Worm (Caenorhabditis elegans) whole organism, late embryonic: Measurements from ENCODE around the gene srw-134.

Experiments used
- ahr-1 ChIP-seq: sonication (generic microtip); optimal IDR thresholded peaks from 2 replicates; lab custom pipeline; 2016; ENCODE audit warnings: missing genetic modification characterization, missing compliant biosample characterization
- ama-1 ChIP-seq: fragments of 150-350 bp; optimal IDR thresholded peaks from 2 replicates; lab custom pipeline; 2014
- ceh-14 ChIP-seq: sonication (generic microtip); optimal IDR thresholded peaks from 2 replicates; lab custom pipeline; 2016; ENCODE audit warnings: missing genotype, missing genetic modification characterization, missing compliant biosample characterization
- dmd-4 ChIP-seq: sonication (generic microtip); optimal IDR thresholded peaks from 2 replicates; lab custom pipeline; 2016; ENCODE audit warnings: borderline replicate concordance, missing genetic modification characterization, missing compliant biosample characterization
- elt-4 ChIP-seq: sonication (generic microtip); optimal IDR thresholded peaks from 2 replicates; lab custom pipeline; 2016; ENCODE audit warnings: missing genetic modification characterization, missing compliant biosample characterization
- ets-4 ChIP-seq: sonication (generic microtip); optimal IDR thresholded peaks from 2 replicates; lab custom pipeline; 2016; ENCODE audit warnings: missing genetic modification characterization, missing compliant biosample characterization
- fkh-10 ChIP-seq: fragments of 150-350 bp; optimal IDR thresholded peaks from 2 replicates; lab custom pipeline; 2014; ENCODE audit warnings: missing biosample characterization, missing genetic modification reagents, missing genetic modification characterization
- gmeb-2 ChIP-seq: sonication (generic microtip); optimal IDR thresholded peaks from 2 replicates; lab custom pipeline; 2016; ENCODE audit warnings: missing genetic modification characterization, inconsistent platforms, missing compliant biosample characterization
- hlh-13 ChIP-seq: fragments of 200-800 bp; sonication (Bioruptor generic); optimal IDR thresholded peaks from 2 replicates; lab custom pipeline; 2018; ENCODE audit warnings: mild to moderate bottlenecking, missing genetic modification characterization, missing compliant biosample characterization
- nhr-11 ChIP-seq: fragments of 150-350 bp; optimal IDR thresholded peaks from 2 replicates; lab custom pipeline; 2014; ENCODE audit warnings: missing biosample characterization, missing genetic modification characterization
- ref-2 ChIP-seq: sonication (generic microtip); optimal IDR thresholded peaks from 2 replicates; lab custom pipeline; 2016; ENCODE audit warnings: missing genetic modification characterization, missing compliant biosample characterization
- tbx-2 ChIP-seq: sonication (generic microtip); optimal IDR thresholded peaks from 2 replicates; lab custom pipeline; 2016; ENCODE audit warnings: missing genetic modification characterization, missing compliant biosample characterization
- zip-5 ChIP-seq: sonication (generic microtip); optimal IDR thresholded peaks from 2 replicates; lab custom pipeline; 2016; ENCODE audit warnings: missing genetic modification characterization, missing compliant biosample characterization
- ztf-16 ChIP-seq: sonication (generic microtip); optimal IDR thresholded peaks from 2 replicates; lab custom pipeline; 2017; ENCODE audit warnings: missing genetic modification characterization, missing compliant biosample characterization

- no peak for TF ChIP-seq ama-1 (lab: Kevin White, UChicago)
- no peak for TF ChIP-seq dmd-4 (tag; lab: Kevin White, UChicago)
- TF ChIP-seq ceh-14 (tag; lab: Kevin White, UChicago): no peak
- no peak for TF ChIP-seq ets-4 (tag; lab: Kevin White, UChicago)
- TF ChIP-seq ref-2 (tag; lab: Kevin White, UChicago): no peak
- no peak for TF ChIP-seq elt-4 (tag; lab: Kevin White, UChicago)
- no peak for TF ChIP-seq hlh-13 (GFP tag; lab: Kevin White, UChicago)
- TF ChIP-seq zip-5 (tag; lab: Kevin White, UChicago): no peak
- no peak for TF ChIP-seq gmeb-2 (tag; lab: Kevin White, UChicago)
- TF ChIP-seq tbx-2 (tag; lab: Kevin White, UChicago): no peak
- no peak for TF ChIP-seq fkh-10
- no peak for TF ChIP-seq ahr-1 (tag; lab: Kevin White, UChicago)
- no peak for TF ChIP-seq ztf-16 (tag; lab: Kevin White, UChicago)
- TF ChIP-seq nhr-11 (tag; lab: Kevin White, UChicago): no peak
Observed at ce11 chrV:4106688-4107087, 5.7 kb downstream of the srw-134 start.
